Worm (Caenorhabditis elegans): ENCODE measurements around the gene col-163.

- TF ChIP-seq lin-13 (tag; optimal IDR thresholded peaks at IDR 0.05) (no peak), lsy-2 (tag; optimal IDR thresholded peaks at IDR 0.05) (no peak), zip-8 (tag; optimal IDR thresholded peaks at IDR 0.05) (no peak), snpc-4 (tag; optimal IDR thresholded peaks at IDR 0.05) (no peak), nhr-76 (tag; optimal IDR thresholded peaks at IDR 0.05) (no peak), nhr-28 (tag; optimal IDR thresholded peaks at IDR 0.05) (no peak), elt-1 (tag; optimal IDR thresholded peaks at IDR 0.05; ENCODE audit: borderline replicate concordance, insufficient read depth) (no peak), sptf-1 (tag; optimal IDR thresholded peaks at IDR 0.05) (no peak)
Measured at ce11 chrV:20634330-20634729, 34.4 kb downstream of the col-163 start, which contains the start of gene F46B3.16.

Data from whole organism, mixed stage, embryonic.